Fruit fly (Drosophila melanogaster) whole organism, embryonic: ENCODE results near the gene mats.

Experiments used
- Abd-B ChIP-seq: fragments of 200-800 bp; sonication (Bioruptor generic); optimal IDR thresholded peaks from 2 replicates; lab custom pipeline; 2018; ENCODE audit warnings: missing biosample characterization, mild to moderate bottlenecking, missing genetic modification characterization, moderate library complexity
- Aef1 ChIP-seq: fragments of 200-800 bp; sonication (Bioruptor generic); IDR thresholded peaks from 3 replicates; pipeline ENCODE4 v1.3.6; 2022; ENCODE audit warnings: missing biosample characterization, missing genetic modification characterization
- CG11085 ChIP-seq: fragments of 200-800 bp; sonication (Bioruptor generic); IDR thresholded peaks from 2 replicates; pipeline ENCODE4 v1.3.6; 2022; ENCODE audit warnings: missing biosample characterization, missing genetic modification characterization
- CG11504 ChIP-seq: fragments of 200-800 bp; sonication (Bioruptor generic); optimal IDR thresholded peaks from 3 replicates; lab custom pipeline; 2019; ENCODE audit warnings: missing biosample characterization, mild to moderate bottlenecking, missing genetic modification characterization, moderate library complexity
- CG11695 ChIP-seq: fragments of 200-800 bp; sonication (Bioruptor generic); IDR thresholded peaks from 3 replicates; pipeline ENCODE4 v1.3.6; 2022; ENCODE audit warnings: missing biosample characterization, missing genetic modification characterization
- CG11723 ChIP-seq: fragments of 200-800 bp; sonication (Bioruptor generic); optimal IDR thresholded peaks from 2 replicates; lab custom pipeline; 2017; ENCODE audit warnings: missing biosample characterization, mild to moderate bottlenecking, missing genetic modification characterization
- CG12071 ChIP-seq: fragments of 200-800 bp; sonication (Bioruptor generic); optimal IDR thresholded peaks from 3 replicates; lab custom pipeline; 2018; ENCODE audit warnings: missing biosample characterization, mild to moderate bottlenecking, missing genetic modification characterization
- CG13894 ChIP-seq: fragments of 200-800 bp; sonication (Bioruptor generic); optimal IDR thresholded peaks from 3 replicates; lab custom pipeline; 2018; ENCODE audit warnings: missing biosample characterization, mild to moderate bottlenecking, missing genetic modification characterization, moderate library complexity
- CG15696 ChIP-seq: fragments of 200-800 bp; sonication (Bioruptor generic); optimal IDR thresholded peaks from 2 replicates; lab custom pipeline; 2019; ENCODE audit warnings: missing biosample characterization, mild to moderate bottlenecking, missing genetic modification characterization, moderate library complexity
- CG1832 ChIP-seq: fragments of 200-800 bp; sonication (Bioruptor generic); optimal IDR thresholded peaks from 2 replicates; lab custom pipeline; 2017; ENCODE audit warnings: missing biosample characterization, mild to moderate bottlenecking, missing genetic modification characterization, inconsistent platforms
- CG18764 ChIP-seq: fragments of 200-800 bp; sonication (Bioruptor generic); optimal IDR thresholded peaks from 3 replicates; lab custom pipeline; 2016; ENCODE audit warnings: missing biosample characterization, missing genetic modification characterization
- CG2712 ChIP-seq: fragments of 200-800 bp; optimal IDR thresholded peaks from 3 replicates; lab custom pipeline; 2019; ENCODE audit warnings: missing biosample characterization, mild to moderate bottlenecking, missing genetic modification characterization, moderate library complexity
- CG3847 ChIP-seq: fragments of 200-800 bp; sonication (Bioruptor generic); IDR thresholded peaks from 2 replicates; pipeline ENCODE4 v1.3.6; 2022; ENCODE audit warnings: missing biosample characterization, missing genetic modification characterization
- CG4404 ChIP-seq: fragments of 200-800 bp; sonication (Bioruptor generic); IDR thresholded peaks from 2 replicates; pipeline ENCODE4 v1.3.6; 2022; ENCODE audit warnings: missing biosample characterization, missing genetic modification characterization
- CG6272 ChIP-seq: fragments of 200-800 bp; sonication (Bioruptor generic); IDR thresholded peaks from 2 replicates; pipeline ENCODE4 v1.3.6; 2022; ENCODE audit warnings: missing biosample characterization, missing genetic modification characterization
- CG6791 ChIP-seq: fragments of 200-800 bp; sonication (Bioruptor generic); IDR thresholded peaks from 3 replicates; pipeline ENCODE4 v1.3.6; 2022; ENCODE audit warnings: missing biosample characterization, missing genetic modification characterization; ENCODE audit not compliant: partially characterized antibody
- CG9932 ChIP-seq: fragments of 200-800 bp; sonication (Bioruptor generic); IDR thresholded peaks from 2 replicates; pipeline ENCODE4 v1.3.6; 2022; ENCODE audit warnings: missing biosample characterization, missing genetic modification characterization
- D ChIP-seq, 2 experiments: fragments of 200-800 bp in 1 of 2; fragments of >200 bp in 1 of 2; sonication (Bioruptor generic) in 1 of 2; optimal IDR thresholded peaks; 2 replicates in 1 of 2; 3 replicates in 1 of 2; lab custom pipeline; 2017; ENCODE audit warnings: mild to moderate bottlenecking in 1 of 2, missing biosample characterization in 1 of 2, missing genetic modification characterization in 1 of 2, missing genetic modification reagents in 1 of 2
- Hsf ChIP-seq: fragments of 200-800 bp; sonication (Bioruptor generic); optimal IDR thresholded peaks from 3 replicates; lab custom pipeline; 2016; ENCODE audit warnings: missing biosample characterization, missing genetic modification characterization
- NK7.1 ChIP-seq: fragments of 200-800 bp; sonication (Bioruptor generic); optimal IDR thresholded peaks from 3 replicates; lab custom pipeline; 2016; ENCODE audit warnings: missing biosample characterization, missing genetic modification characterization
- Nf-YC ChIP-seq: fragments of 200-800 bp; optimal IDR thresholded peaks from 3 replicates; lab custom pipeline; 2019; ENCODE audit warnings: missing biosample characterization, mild to moderate bottlenecking, missing genetic modification characterization, moderate library complexity
- Oaz ChIP-seq: fragments of 200-800 bp; sonication (Bioruptor generic); IDR thresholded peaks from 2 replicates; pipeline ENCODE4 v1.3.6; 2022; ENCODE audit warnings: missing biosample characterization, missing genetic modification characterization
- Optix ChIP-seq: fragments of 200-800 bp; sonication (Bioruptor generic); IDR thresholded peaks from 3 replicates; pipeline ENCODE4 v1.3.6; 2022; ENCODE audit warnings: missing biosample characterization, missing genetic modification characterization
- Ptx1 ChIP-seq: fragments of 200-800 bp; sonication (Bioruptor generic); IDR thresholded peaks from 2 replicates; pipeline ENCODE4 v1.3.6; 2022; ENCODE audit warnings: missing biosample characterization, missing genetic modification characterization
- Rfx ChIP-seq: fragments of 200-800 bp; sonication (Bioruptor generic); IDR thresholded peaks from 2 replicates; pipeline ENCODE4 v1.3.6; 2022; ENCODE audit warnings: missing biosample characterization, missing genetic modification characterization
- Sin3A ChIP-seq: fragments of >200 bp; optimal IDR thresholded peaks from 2 replicates; lab custom pipeline; 2018
- Spps ChIP-seq: fragments of 200-800 bp; sonication (Bioruptor generic); optimal IDR thresholded peaks from 2 replicates; lab custom pipeline; 2018; ENCODE audit warnings: missing biosample characterization, mild to moderate bottlenecking, missing genetic modification characterization
- Sry-β ChIP-seq: fragments of 200-800 bp; sonication (Bioruptor generic); optimal IDR thresholded peaks from 2 replicates; lab custom pipeline; 2018; ENCODE audit warnings: missing biosample characterization, mild to moderate bottlenecking, missing genetic modification characterization, moderate library complexity
- Trl ChIP-seq, 3 experiments: fragments of >200 bp in 2 of 3; fragments of 200-800 bp in 1 of 3; sonication (Bioruptor generic) in 1 of 3; optimal IDR thresholded peaks; 2 replicates in 1 of 3; 3 replicates in 2 of 3; lab custom pipeline; 2016 to 2017; ENCODE audit warnings: missing biosample characterization in 1 of 3, missing genetic modification characterization in 1 of 3
- bab2 ChIP-seq: fragments of 200-800 bp; sonication (Bioruptor generic); optimal IDR thresholded peaks from 2 replicates; lab custom pipeline; 2016; ENCODE audit warnings: missing biosample characterization, missing genetic modification characterization
- bbx ChIP-seq: fragments of 200-800 bp; sonication (Bioruptor generic); IDR thresholded peaks from 2 replicates; pipeline ENCODE4 v1.3.6; 2022; ENCODE audit warnings: missing biosample characterization, missing genetic modification characterization; ENCODE audit not compliant: partially characterized antibody
- cad ChIP-seq: fragments of >200 bp; optimal IDR thresholded peaks from 2 replicates; lab custom pipeline; 2017; ENCODE audit warnings: missing biosample characterization, missing genetic modification characterization
- crp ChIP-seq, 2 experiments: fragments of 200-800 bp; sonication (Bioruptor generic); optimal IDR thresholded peaks; 2 replicates in 1 of 2; 3 replicates in 1 of 2; lab custom pipeline; 2017; ENCODE audit warnings: missing biosample characterization in 2 of 2, missing genetic modification characterization in 2 of 2, mild to moderate bottlenecking in 1 of 2, moderate library complexity in 1 of 2
- dati ChIP-seq: fragments of 200-800 bp; sonication (Bioruptor generic); IDR thresholded peaks from 2 replicates; pipeline ENCODE4 v1.3.6; 2022; ENCODE audit warnings: missing biosample characterization, missing genetic modification characterization
- dpn ChIP-seq, 2 experiments: fragments of 200-800 bp; sonication (Bioruptor generic); optimal IDR thresholded peaks; 3 replicates each; lab custom pipeline; 2016; ENCODE audit warnings: missing biosample characterization in 2 of 2, missing genetic modification characterization in 2 of 2
- gsb-n ChIP-seq: fragments of 200-800 bp; sonication (Bioruptor generic); optimal IDR thresholded peaks from 3 replicates; lab custom pipeline; 2018; ENCODE audit warnings: missing biosample characterization, mild to moderate bottlenecking, missing genetic modification characterization
- kah ChIP-seq: fragments of 200-800 bp; sonication (Bioruptor generic); optimal IDR thresholded peaks from 2 replicates; lab custom pipeline; 2018; ENCODE audit warnings: missing biosample characterization, mild to moderate bottlenecking, missing genetic modification characterization
- mirr ChIP-seq: fragments of 200-800 bp; sonication (Bioruptor generic); optimal IDR thresholded peaks from 3 replicates; lab custom pipeline; 2018; ENCODE audit warnings: missing biosample characterization, mild to moderate bottlenecking, missing genetic modification characterization
- nau ChIP-seq: fragments of 200-800 bp; sonication (Bioruptor generic); optimal IDR thresholded peaks from 3 replicates; lab custom pipeline; 2017; ENCODE audit warnings: missing biosample characterization, mild to moderate bottlenecking, missing genetic modification characterization, missing genetic modification reagents
- pnt ChIP-seq: fragments of 200-800 bp; sonication (Bioruptor generic); optimal IDR thresholded peaks from 3 replicates; lab custom pipeline; 2016; ENCODE audit warnings: missing biosample characterization, missing genetic modification characterization
- ranshi ChIP-seq: fragments of 200-800 bp; sonication (Bioruptor generic); IDR thresholded peaks from 2 replicates; pipeline ENCODE4 v1.3.6; 2022; ENCODE audit warnings: missing biosample characterization, missing genetic modification characterization
- salm ChIP-seq: fragments of 200-800 bp; sonication (Bioruptor generic); optimal IDR thresholded peaks from 2 replicates; lab custom pipeline; 2018; ENCODE audit warnings: missing biosample characterization, mild to moderate bottlenecking, missing genetic modification characterization
- sob ChIP-seq: fragments of 200-800 bp; sonication (Bioruptor generic); IDR thresholded peaks from 2 replicates; pipeline ENCODE4 v1.3.6; 2022; ENCODE audit warnings: missing biosample characterization, missing genetic modification characterization
- tll ChIP-seq, 2 experiments: fragments of 200-800 bp in 1 of 2; fragments of >200 bp in 1 of 2; sonication (Bioruptor generic) in 1 of 2; optimal IDR thresholded peaks; 2 replicates each; lab custom pipeline; 2017 to 2019; ENCODE audit warnings: missing biosample characterization in 2 of 2, missing genetic modification characterization in 2 of 2, mild to moderate bottlenecking in 1 of 2, moderate library complexity in 1 of 2
- toy ChIP-seq: fragments of 200-800 bp; sonication (Bioruptor generic); IDR thresholded peaks from 2 replicates; pipeline ENCODE4 v1.3.6; 2022; ENCODE audit warnings: missing biosample characterization, missing genetic modification characterization
- twi ChIP-seq: fragments of 200-800 bp; optimal IDR thresholded peaks from 2 replicates; lab custom pipeline; 2019; ENCODE audit warnings: missing biosample characterization, mild to moderate bottlenecking, missing genetic modification characterization, moderate library complexity
- vnd ChIP-seq: fragments of 200-800 bp; sonication (Bioruptor generic); IDR thresholded peaks from 3 replicates; pipeline ENCODE4 v1.3.6; 2022; ENCODE audit warnings: missing biosample characterization, missing genetic modification characterization; ENCODE audit not compliant: partially characterized antibody
- zen ChIP-seq: fragments of 200-800 bp; sonication (Bioruptor generic); optimal IDR thresholded peaks from 3 replicates; lab custom pipeline; 2018; ENCODE audit warnings: missing biosample characterization, mild to moderate bottlenecking, missing genetic modification characterization, moderate library complexity
- zfh2 ChIP-seq: fragments of 200-800 bp; sonication (Bioruptor generic); optimal IDR thresholded peaks from 2 replicates; lab custom pipeline; 2016; ENCODE audit warnings: missing biosample characterization, missing genetic modification characterization

The mats gene

dm6 chr3R:22468829-22469487, 48.0 kb downstream of the mats start (continued):
- TF ChIP-seq nau (GFP tag; lab: Kevin White, UChicago) (no peak), CG11695 (GFP tag; lab: Robert Waterston, UW) (peak; percentile 88), Rfx (peak; percentile 90), Ptx1 (GFP tag; lab: Robert Waterston, UW) (peak; percentile 89), gsb-n (tag; lab: Kevin White, UChicago) (peak; percentile 53), CG3847 (GFP tag; lab: Robert Waterston, UW) (peak; percentile 88), CG18764 (GFP tag; lab: Kevin White, UChicago) (peak; percentile 78), CG9932 (peak; percentile 81), Optix (GFP tag; lab: Robert Waterston, UW) (peak; percentile 81), crp (GFP tag; optimal IDR thresholded peaks at IDR 0.05; lab: Kevin White, UChicago) (peak in 1 of 2 experiments; percentile 28), CG1832 (no peak), CG6272 (GFP tag; lab: Robert Waterston, UW) (peak; percentile 74), CG11723 (peak; percentile 64), Spps (tag; lab: Kevin White, UChicago) (peak; percentile 11), CG11504 (peak; percentile 91), Abd-B (GFP tag; lab: Kevin White, UChicago) (peak; percentile 83), kah (GFP tag; lab: Kevin White, UChicago) (peak; percentile 60), dati (GFP tag; lab: Robert Waterston, UW) (no peak), Aef1 (GFP tag; lab: Robert Waterston, UW) (peak; percentile 84), D (optimal IDR thresholded peaks at IDR 0.05; lab: Kevin White, UChicago) (no peak), D (GFP tag; optimal IDR thresholded peaks at IDR 0.05; lab: Kevin White, UChicago) (peak; percentile 73), Sin3A (no peak), CG12071 (GFP tag; lab: Kevin White, UChicago) (peak; percentile 90), pnt (GFP tag; lab: Kevin White, UChicago) (peak; percentile 85), CG13894 (tag; lab: Kevin White, UChicago) (peak; percentile 92), CG11085 (GFP tag; lab: Robert Waterston, UW) (peak; percentile 57), cad (GFP tag; lab: Kevin White, UChicago) (no peak), bab2 (GFP tag; lab: Kevin White, UChicago) (peak; percentile 87), dpn (GFP tag; optimal IDR thresholded peaks at IDR 0.05; lab: Kevin White, UChicago) (peak; percentile 87 to 89), Sry-β (no peak), Trl (optimal IDR thresholded peaks at IDR 0.05; lab: Kevin White, UChicago) (no peak), Trl (GFP tag; optimal IDR thresholded peaks at IDR 0.05; lab: Kevin White, UChicago) (peak; percentile 91), vnd (GFP tag; lab: Robert Waterston, UW) (no peak), mirr (GFP tag; lab: Kevin White, UChicago) (peak; percentile 81), bbx (GFP tag; lab: Robert Waterston, UW) (no peak), CG4404 (GFP tag; lab: Robert Waterston, UW) (peak; percentile 46), CG2712 (tag; lab: Kevin White, UChicago) (no peak), CG15696 (peak; percentile 10), NK7.1 (GFP tag; lab: Kevin White, UChicago) (peak; percentile 77), sob (peak; percentile 90), Oaz (peak; percentile 74), zfh2 (peak; percentile 86), tll (GFP tag; optimal IDR thresholded peaks at IDR 0.05; lab: Kevin White, UChicago) (no peak), Nf-YC (tag; lab: Kevin White, UChicago) (peak; percentile 78), CG6791 (GFP tag; lab: Robert Waterston, UW) (no peak), zen (tag; lab: Kevin White, UChicago) (peak; percentile 47), salm (tag; lab: Kevin White, UChicago) (peak; percentile 62), ranshi (GFP tag; lab: Robert Waterston, UW) (peak; percentile 74; the same call in 1 of the 2 replicates), Hsf (GFP tag; lab: Kevin White, UChicago) (peak; percentile 83), twi (tag; lab: Kevin White, UChicago) (no peak), toy (GFP tag; lab: Robert Waterston, UW) (peak; percentile 25; the same call in 1 of the 2 replicates)
